Worm (Caenorhabditis elegans) whole organism, L1 larva: ENCODE measurements around the gene arl-1.

Experiments
- Y116A8C.19 ChIP-seq: sonication (generic microtip); optimal IDR thresholded peaks from 2 replicates; lab custom pipeline; 2016; ENCODE audit warnings: missing compliant biosample characterization, missing genetic modification characterization, borderline replicate concordance
- aha-1 ChIP-seq: fragments of 150-350 bp; optimal IDR thresholded peaks from 2 replicates; lab custom pipeline; 2014; ENCODE audit warnings: missing biosample characterization, missing genetic modification characterization
- aly-2 ChIP-seq: fragments of 150-350 bp; optimal IDR thresholded peaks from 2 replicates; lab custom pipeline; 2014; ENCODE audit warnings: missing biosample characterization, missing genetic modification characterization
- blmp-1 ChIP-seq: fragments of 150-350 bp; optimal IDR thresholded peaks from 2 replicates; lab custom pipeline; 2014; ENCODE audit warnings: missing biosample characterization, missing genetic modification characterization
- ceh-8 ChIP-seq: fragments of 200-800 bp; sonication (Bioruptor generic); optimal IDR thresholded peaks from 2 replicates; lab custom pipeline; 2018; ENCODE audit warnings: mild to moderate bottlenecking, missing genetic modification characterization, moderate library complexity, missing compliant biosample characterization
- dpl-1 ChIP-seq, 3 experiments: fragments of 150-350 bp in 2 of 3; sonication (generic microtip) in 1 of 3; optimal IDR thresholded peaks; 2 replicates each; lab custom pipeline; 2014 to 2017; ENCODE audit warnings: missing biosample characterization in 3 of 3, missing genetic modification characterization in 3 of 3, missing genetic modification reagents in 3 of 3
- dsc-1 ChIP-seq: sonication (generic microtip); optimal IDR thresholded peaks from 2 replicates; lab custom pipeline; 2016; ENCODE audit warnings: mild to moderate bottlenecking, missing genetic modification characterization, missing compliant biosample characterization
- efl-1 ChIP-seq, 4 experiments: fragments of 150-350 bp; optimal IDR thresholded peaks in 3 of 4; peaks in 1 of 4; 1 replicate in 1 of 4; 2 replicates in 3 of 4; lab custom pipeline; 2014; ENCODE audit warnings: missing biosample characterization in 2 of 4, missing genetic modification characterization in 2 of 4, missing genetic modification reagents in 2 of 4
- efl-3 ChIP-seq: fragments of 200-800 bp; sonication (Bioruptor generic); optimal IDR thresholded peaks from 2 replicates; lab custom pipeline; 2018; ENCODE audit warnings: mild to moderate bottlenecking, missing genetic modification characterization, missing compliant biosample characterization
- egl-13 ChIP-seq: sonication (generic microtip); optimal IDR thresholded peaks from 2 replicates; lab custom pipeline; 2016; ENCODE audit warnings: missing genotype, missing genetic modification reagents, missing genetic modification characterization, missing compliant biosample characterization
- egl-27 ChIP-seq, 2 experiments: fragments of 150-350 bp in 1 of 2; sonication (generic microtip); optimal IDR thresholded peaks; 3 replicates each; lab custom pipeline; 2017 to 2018; ENCODE audit warnings: missing biosample characterization in 2 of 2, missing genetic modification characterization in 2 of 2, missing genetic modification reagents in 2 of 2
- fkh-8 ChIP-seq: sonication (generic microtip); optimal IDR thresholded peaks from 2 replicates; lab custom pipeline; 2016; ENCODE audit warnings: mild to moderate bottlenecking, missing genetic modification characterization, missing compliant biosample characterization
- fos-1 ChIP-seq: fragments of 150-350 bp; optimal IDR thresholded peaks from 2 replicates; lab custom pipeline; 2014; ENCODE audit warnings: missing biosample characterization, missing genetic modification characterization
- hlh-17 ChIP-seq: fragments of 200-800 bp; sonication (Bioruptor generic); optimal IDR thresholded peaks from 2 replicates; lab custom pipeline; 2018; ENCODE audit warnings: missing genetic modification characterization, mild to moderate bottlenecking, missing compliant biosample characterization, moderate library complexity, borderline replicate concordance
- hlh-4 ChIP-seq: sonication (generic microtip); optimal IDR thresholded peaks from 2 replicates; lab custom pipeline; 2016; ENCODE audit warnings: mild to moderate bottlenecking, missing genetic modification characterization, missing compliant biosample characterization
- hpl-2 ChIP-seq: fragments of 150-350 bp; optimal IDR thresholded peaks from 2 replicates; lab custom pipeline; 2014; ENCODE audit warnings: missing biosample characterization, missing genetic modification reagents, missing genetic modification characterization
- irx-1 ChIP-seq: sonication (generic microtip); optimal IDR thresholded peaks from 2 replicates; lab custom pipeline; 2016; ENCODE audit warnings: missing genetic modification characterization, missing compliant biosample characterization
- isw-1 ChIP-seq: fragments of 200-800 bp; sonication (Bioruptor generic); IDR thresholded peaks from 2 replicates; pipeline ENCODE4 v1.3.6; 2022; ENCODE audit warnings: missing genetic modification characterization, missing compliant biosample characterization
- jun-1 ChIP-seq: fragments of 150-350 bp; optimal IDR thresholded peaks from 2 replicates; lab custom pipeline; 2014; ENCODE audit warnings: missing biosample characterization, missing genetic modification reagents, missing genetic modification characterization
- lin-14 ChIP-seq: fragments of 200-800 bp; sonication (Bioruptor generic); optimal IDR thresholded peaks from 2 replicates; lab custom pipeline; 2018; ENCODE audit warnings: mild to moderate bottlenecking, missing genetic modification characterization, moderate library complexity, missing compliant biosample characterization
- lin-15B ChIP-seq: fragments of 150-350 bp; sonication (generic microtip); optimal IDR thresholded peaks from 3 replicates; lab custom pipeline; 2014; ENCODE audit warnings: missing biosample characterization, missing genetic modification characterization
- lin-39 ChIP-seq: fragments of 150-350 bp; optimal IDR thresholded peaks from 2 replicates; lab custom pipeline; 2014; ENCODE audit warnings: missing biosample characterization, missing genetic modification reagents, missing genetic modification characterization
- lsy-2 ChIP-seq, 2 experiments: fragments of 150-350 bp; optimal IDR thresholded peaks; 2 replicates each; lab custom pipeline; 2014; ENCODE audit warnings: missing biosample characterization in 2 of 2, missing genetic modification characterization in 2 of 2
- mdl-1 ChIP-seq, 2 experiments: fragments of 150-350 bp; optimal IDR thresholded peaks; 2 replicates each; lab custom pipeline; 2014 to 2017; ENCODE audit warnings: missing biosample characterization in 2 of 2, missing genetic modification characterization in 2 of 2, inconsistent platforms in 1 of 2
- mef-2 ChIP-seq: fragments of 150-350 bp; optimal IDR thresholded peaks from 2 replicates; lab custom pipeline; 2014; ENCODE audit warnings: missing biosample characterization, missing genetic modification characterization
- nhr-19 ChIP-seq: fragments of 200-800 bp; sonication (Bioruptor generic); conservative IDR thresholded peaks from 2 replicates; pipeline ENCODE4 v1.3.6; 2022; ENCODE audit warnings: missing genetic modification characterization, missing compliant biosample characterization
- nhr-237 ChIP-seq: fragments of 150-350 bp; optimal IDR thresholded peaks from 2 replicates; lab custom pipeline; 2014; ENCODE audit warnings: missing biosample characterization, missing genetic modification characterization
- nhr-47 ChIP-seq: sonication (generic microtip); optimal IDR thresholded peaks from 2 replicates; lab custom pipeline; 2016; ENCODE audit warnings: mild to moderate bottlenecking, missing genetic modification characterization, moderate library complexity, missing compliant biosample characterization
- nhr-71 ChIP-seq: sonication (generic microtip); optimal IDR thresholded peaks from 2 replicates; lab custom pipeline; 2016; ENCODE audit warnings: mild to moderate bottlenecking, missing genetic modification characterization, moderate library complexity, missing compliant biosample characterization
- nhr-90 ChIP-seq: sonication (generic microtip); optimal IDR thresholded peaks from 2 replicates; lab custom pipeline; 2016; ENCODE audit warnings: mild to moderate bottlenecking, missing genetic modification characterization, missing compliant biosample characterization; ENCODE audit not compliant: poor library complexity
- pag-3 ChIP-seq: sonication (generic microtip); optimal IDR thresholded peaks from 2 replicates; lab custom pipeline; 2017; ENCODE audit warnings: missing genetic modification characterization, mild to moderate bottlenecking, missing compliant biosample characterization, antibody characterized with exemption, borderline replicate concordance; ENCODE audit not compliant: insufficient read depth
- snpc-4 ChIP-seq: fragments of 150-350 bp; optimal IDR thresholded peaks from 2 replicates; lab custom pipeline; 2014; ENCODE audit warnings: missing biosample characterization, missing genetic modification characterization
- sup-37 ChIP-seq: fragments of 200-800 bp; sonication (Bioruptor generic); optimal IDR thresholded peaks from 2 replicates; lab custom pipeline; 2018; ENCODE audit warnings: mild to moderate bottlenecking, missing genetic modification characterization, missing compliant biosample characterization
- unc-62 ChIP-seq: fragments of 150-350 bp; optimal IDR thresholded peaks from 2 replicates; lab custom pipeline; 2014; ENCODE audit warnings: missing biosample characterization, missing genetic modification reagents, missing genetic modification characterization
- unc-86 ChIP-seq: sonication (generic microtip); optimal IDR thresholded peaks from 2 replicates; lab custom pipeline; 2016; ENCODE audit warnings: missing genetic modification characterization, missing compliant biosample characterization
- vab-15 ChIP-seq: sonication (generic microtip); optimal IDR thresholded peaks from 2 replicates; lab custom pipeline; 2017; ENCODE audit warnings: missing genotype, mild to moderate bottlenecking, missing genetic modification characterization, missing compliant biosample characterization
- zip-4 ChIP-seq: fragments of 200-800 bp; sonication (Bioruptor generic); optimal IDR thresholded peaks from 2 replicates; lab custom pipeline; 2018; ENCODE audit warnings: mild to moderate bottlenecking, missing genetic modification characterization, moderate library complexity, missing compliant biosample characterization
- ztf-11 ChIP-seq, 2 experiments: sonication (generic microtip); optimal IDR thresholded peaks; 2 replicates each; lab custom pipeline; 2016 to 2017; ENCODE audit warnings: missing genetic modification characterization in 2 of 2, missing biosample characterization in 1 of 2, missing compliant biosample characterization in 1 of 2

The arl-1 gene

ce11 chrII:8610585-8610984 lies 28.8 kb downstream of the arl-1 start:
- TF ChIP-seq aha-1 = no peak
- peak; percentile 15 for TF ChIP-seq nhr-71 (tag; lab: Kevin White, UChicago)
- TF ChIP-seq nhr-47 = peak; percentile 15
- no peak for TF ChIP-seq snpc-4
- TF ChIP-seq mdl-1 (tag; optimal IDR thresholded peaks at IDR 0.05; lab: Kevin White, UChicago) = no peak
- no peak for TF ChIP-seq blmp-1 (tag; lab: Kevin White, UChicago)
- no peak for TF ChIP-seq hpl-2 (GFP tag; lab: Kevin White, UChicago)
- peak; percentile 93 for TF ChIP-seq hlh-4

- TF ChIP-seq lin-39 (tag; lab: Kevin White, UChicago) = no peak
- peak; percentile 75 for TF ChIP-seq ceh-8 (GFP tag; lab: Kevin White, UChicago)
- peak; percentile 23 for TF ChIP-seq fkh-8 (tag; lab: Kevin White, UChicago)
- TF ChIP-seq dsc-1 (tag; lab: Kevin White, UChicago) = no peak
- peak; percentile 9 for TF ChIP-seq nhr-71 (tag; lab: Kevin White, UChicago)
- no peak for TF ChIP-seq fos-1 (tag; lab: Kevin White, UChicago)
- peak; percentile 0 for TF ChIP-seq nhr-47
- no peak for TF ChIP-seq jun-1
- TF ChIP-seq, all 84 proteins: peak for 4
Measured at ce11 chrII:8611330-8611729, 29.5 kb downstream of the arl-1 start.

ce11 chrII:8612470-8612869 lies 30.7 kb downstream of the arl-1 start, which contains the start of gene T22C8.1:
T22C8.1 (plus strand) TSS chrII:8612770.
- TF ChIP-seq unc-86 (tag; lab: Kevin White, UChicago) = no peak
- no peak for TF ChIP-seq isw-1 (GFP tag; lab: Robert Waterston, UW)
- TF ChIP-seq vab-15 = no peak
- no peak for TF ChIP-seq unc-62
- TF ChIP-seq ztf-11 (tag; optimal IDR thresholded peaks at IDR 0.05; lab: Kevin White, UChicago) = no peak
- TF ChIP-seq irx-1 (tag; lab: Kevin White, UChicago) = no peak
- no peak for TF ChIP-seq pag-3 (tag; lab: Kevin White, UChicago)
- TF ChIP-seq nhr-19 (GFP tag; lab: Robert Waterston, UW) = no peak
- TF ChIP-seq lin-15B (tag; lab: Kevin White, UChicago) = no peak
- TF ChIP-seq lsy-2 (tag; optimal IDR thresholded peaks at IDR 0.05; lab: Kevin White, UChicago) = no peak
- TF ChIP-seq, all 84 proteins: peak for 0

ce11 chrII:8616155-8616554 lies 34.4 kb downstream of the arl-1 start:
- TF ChIP-seq egl-27 (tag; optimal IDR thresholded peaks at IDR 0.05; lab: Kevin White, UChicago) (no peak), lin-14 (GFP tag; lab: Kevin White, UChicago) (no peak), mef-2 (tag; lab: Kevin White, UChicago) (no peak), efl-1 (optimal IDR thresholded peaks at IDR 0.05; lab: Kevin White, UChicago) (no peak), efl-1 (GFP tag; optimal IDR thresholded peaks at IDR 0.05 in 1 of 2; lab: Kevin White, UChicago) (peak in 1 of 2 experiments; percentile 12)

- TF ChIP-seq lin-39 (tag; lab: Kevin White, UChicago) (no peak), fos-1 (tag; lab: Kevin White, UChicago) (no peak), aly-2 (tag; lab: Kevin White, UChicago) (no peak), Y116A8C.19 (no peak), ztf-11 (tag; optimal IDR thresholded peaks at IDR 0.05; lab: Kevin White, UChicago) (no peak), hlh-17 (GFP tag; lab: Kevin White, UChicago) (no peak)
- TF ChIP-seq, all 84 proteins: peak for 0
Measured at ce11 chrII:8617516-8617915, 35.7 kb downstream of the arl-1 start, which contains the start of gene chhy-1. chhy-1 (minus strand) TSS chrII:8617616.

ce11 chrII:8621883-8622282 lies 40.1 kb downstream of the arl-1 start, which contains the start of gene T22C8.3:
T22C8.3 (minus strand) TSS chrII:8621983.
- TF ChIP-seq aly-2 (tag; lab: Kevin White, UChicago) (no peak), nhr-90 (tag; lab: Kevin White, UChicago) (no peak), nhr-237 (no peak), zip-4 (GFP tag; lab: Kevin White, UChicago) (no peak), dsc-1 (tag; lab: Kevin White, UChicago) (no peak), sup-37 (no peak), egl-13 (tag; lab: Kevin White, UChicago) (no peak), dpl-1 (GFP tag; optimal IDR thresholded peaks at IDR 0.05; lab: Kevin White, UChicago) (peak in 1 of 3 experiments; percentile 4), efl-3 (GFP tag; lab: Kevin White, UChicago) (no peak)
